Worm (Caenorhabditis elegans) whole organism, midembryonic: Measurements from ENCODE around the gene copb-1.

Source experiments
- T22C8.4 ChIP-seq: fragments of 200-800 bp; sonication (Bioruptor generic); IDR thresholded peaks from 2 replicates; pipeline ENCODE4 v1.3.6; 2022; ENCODE audit warnings: missing genetic modification characterization, missing compliant biosample characterization
- cog-1 ChIP-seq: sonication (generic microtip); optimal IDR thresholded peaks from 2 replicates; lab custom pipeline; 2016; ENCODE audit warnings: missing genetic modification characterization, missing compliant biosample characterization
- flt-1 ChIP-seq: fragments of 200-800 bp; sonication (Bioruptor generic); IDR thresholded peaks from 2 replicates; pipeline ENCODE4 v1.3.6; 2022; ENCODE audit warnings: missing genetic modification characterization, missing compliant biosample characterization
- klf-2 ChIP-seq: fragments of 200-800 bp; sonication (Bioruptor generic); conservative IDR thresholded peaks from 2 replicates; pipeline ENCODE4 v1.3.6; 2022; ENCODE audit warnings: missing genetic modification reagents, missing genetic modification characterization, missing compliant biosample characterization
- med-1 ChIP-seq: sonication (generic microtip); optimal IDR thresholded peaks from 2 replicates; lab custom pipeline; 2017; ENCODE audit warnings: missing genetic modification characterization, mild to moderate bottlenecking, missing compliant biosample characterization, antibody characterized with exemption, missing genetic modification reagents; ENCODE audit not compliant: insufficient read depth
- ref-1 ChIP-seq: fragments of 200-800 bp; sonication (Bioruptor generic); conservative IDR thresholded peaks from 2 replicates; pipeline ENCODE4 v1.3.6; 2022; ENCODE audit warnings: missing genetic modification reagents, missing genetic modification characterization, missing compliant biosample characterization
- tab-1 ChIP-seq: fragments of 200-800 bp; sonication (Bioruptor generic); IDR thresholded peaks from 2 replicates; pipeline ENCODE4 v1.3.6; 2022; ENCODE audit warnings: missing genetic modification characterization, missing compliant biosample characterization
- ztf-23 ChIP-seq: fragments of 200-800 bp; sonication (Bioruptor generic); IDR thresholded peaks from 2 replicates; pipeline ENCODE4 v1.3.6; 2022; ENCODE audit warnings: missing genetic modification reagents, missing genetic modification characterization, missing compliant biosample characterization
- ztf-29 ChIP-seq: fragments of 200-800 bp; sonication (Bioruptor generic); IDR thresholded peaks from 2 replicates; pipeline ENCODE4 v1.3.6; 2022; ENCODE audit warnings: missing genetic modification reagents, missing genetic modification characterization, missing compliant biosample characterization

DNA sequence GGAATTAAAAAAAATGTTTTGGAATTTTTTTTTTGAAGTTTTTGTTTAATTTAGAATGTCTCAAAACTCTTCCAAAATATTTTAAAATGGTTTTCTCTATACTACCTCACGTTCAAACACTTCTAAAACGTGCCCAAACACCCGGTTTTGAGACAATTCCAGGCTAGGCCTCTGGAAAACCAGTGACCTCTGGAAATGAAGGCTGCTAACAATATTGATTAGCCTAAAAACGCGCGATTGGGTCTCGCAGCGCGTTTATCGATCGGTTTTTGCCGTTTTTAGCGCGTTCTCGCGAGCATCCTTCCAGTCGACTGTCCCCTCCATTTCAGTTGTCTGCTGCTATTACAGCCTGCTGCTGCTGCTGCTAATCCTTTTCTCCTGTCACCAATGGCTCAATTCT, 17.8 kb upstream of the copb-1 start, which contains the start of gene Y25C1A.6:
- TF ChIP-seq ztf-29 (GFP tag; lab: Robert Waterston, UW) (no peak), klf-2 (GFP tag; lab: Robert Waterston, UW) (no peak), T22C8.4 (GFP tag; lab: Robert Waterston, UW) (no peak), cog-1 (no peak), flt-1 (GFP tag; lab: Robert Waterston, UW) (no peak), med-1 (no peak), tab-1 (no peak), ztf-23 (no peak), ref-1 (no peak)
